Fruit fly (Drosophila melanogaster) whole organism, prepupa: Measurements from ENCODE around the gene CG5509.

Experiments
- Blimp-1 ChIP-seq: fragments of 200-800 bp; sonication (Bioruptor generic); optimal IDR thresholded peaks from 3 replicates; lab custom pipeline; 2017; ENCODE audit warnings: missing biosample characterization, missing genetic modification characterization, mild to moderate bottlenecking, moderate library complexity, missing genetic modification reagents
- CG10669 ChIP-seq: fragments of 200-800 bp; sonication (Bioruptor generic); optimal IDR thresholded peaks from 3 replicates; lab custom pipeline; 2018; ENCODE audit warnings: missing biosample characterization, mild to moderate bottlenecking, missing genetic modification characterization, moderate library complexity
- CG11294 ChIP-seq: fragments of 200-800 bp; sonication (Bioruptor generic); IDR thresholded peaks from 2 replicates; pipeline ENCODE4 v1.3.6; 2022; ENCODE audit warnings: missing biosample characterization, missing genetic modification characterization
- CG11902 ChIP-seq: fragments of 200-800 bp; sonication (Bioruptor generic); optimal IDR thresholded peaks from 3 replicates; lab custom pipeline; 2016; ENCODE audit warnings: missing biosample characterization, missing genetic modification characterization
- CG1621 ChIP-seq: fragments of 200-800 bp; sonication (Bioruptor generic); optimal IDR thresholded peaks from 3 replicates; lab custom pipeline; 2018; ENCODE audit warnings: missing biosample characterization, mild to moderate bottlenecking, missing genetic modification characterization
- CG3032 ChIP-seq: fragments of 200-800 bp; optimal IDR thresholded peaks from 2 replicates; lab custom pipeline; 2019; ENCODE audit warnings: missing biosample characterization, mild to moderate bottlenecking, missing genetic modification characterization, moderate library complexity
- CG31627 ChIP-seq: fragments of 200-800 bp; sonication (Bioruptor generic); optimal IDR thresholded peaks from 3 replicates; lab custom pipeline; 2016; ENCODE audit warnings: missing biosample characterization, missing genetic modification characterization
- CG3919 ChIP-seq: fragments of 200-800 bp; sonication (Bioruptor generic); optimal IDR thresholded peaks from 3 replicates; lab custom pipeline; 2016; ENCODE audit warnings: missing biosample characterization, missing genetic modification characterization
- CG6792 ChIP-seq: fragments of 200-800 bp; sonication (Bioruptor generic); optimal IDR thresholded peaks from 3 replicates; lab custom pipeline; 2016; ENCODE audit warnings: missing biosample characterization, missing genetic modification characterization
- CG6808 ChIP-seq: fragments of 200-800 bp; sonication (Bioruptor generic); optimal IDR thresholded peaks from 3 replicates; lab custom pipeline; 2017; ENCODE audit warnings: missing biosample characterization, missing genetic modification characterization, mild to moderate bottlenecking, moderate library complexity, missing genetic modification reagents
- CG6854 ChIP-seq: fragments of 200-800 bp; sonication (Bioruptor generic); optimal IDR thresholded peaks from 2 replicates; lab custom pipeline; 2017; ENCODE audit warnings: missing biosample characterization, mild to moderate bottlenecking, missing genetic modification characterization
- CG8319 ChIP-seq: fragments of 200-800 bp; sonication (Bioruptor generic); optimal IDR thresholded peaks from 3 replicates; lab custom pipeline; 2016; ENCODE audit warnings: missing biosample characterization, missing genetic modification characterization
- CG9139 ChIP-seq: fragments of 200-800 bp; sonication (Bioruptor generic); optimal IDR thresholded peaks from 3 replicates; lab custom pipeline; 2017; ENCODE audit warnings: missing biosample characterization, mild to moderate bottlenecking, missing genetic modification characterization
- Eip78C ChIP-seq: fragments of 200-800 bp; sonication (Bioruptor generic); peaks from one replicate; lab custom pipeline; 2016; ENCODE audit warnings: missing biosample characterization, missing genetic modification characterization
- Ets21C ChIP-seq: fragments of 200-800 bp; sonication (Bioruptor generic); optimal IDR thresholded peaks from 3 replicates; lab custom pipeline; 2016; ENCODE audit warnings: missing biosample characterization, missing genetic modification characterization
- Ets96B ChIP-seq: fragments of 200-800 bp; optimal IDR thresholded peaks from 2 replicates; lab custom pipeline; 2019; ENCODE audit warnings: missing biosample characterization, mild to moderate bottlenecking, missing genetic modification characterization, moderate library complexity
- Hr4 ChIP-seq: fragments of 200-800 bp; sonication (Bioruptor generic); optimal IDR thresholded peaks from 3 replicates; lab custom pipeline; 2016; ENCODE audit warnings: missing biosample characterization, missing genetic modification characterization
- Lpt ChIP-seq: fragments of 200-800 bp; sonication (Bioruptor generic); optimal IDR thresholded peaks from 3 replicates; lab custom pipeline; 2016; ENCODE audit warnings: missing biosample characterization, missing genetic modification characterization
- Sox14 ChIP-seq: fragments of 200-800 bp; sonication (Bioruptor generic); optimal IDR thresholded peaks from 3 replicates; lab custom pipeline; 2016; ENCODE audit warnings: missing biosample characterization, missing genetic modification characterization
- Sox15 ChIP-seq: fragments of 200-800 bp; sonication (Bioruptor generic); optimal IDR thresholded peaks from 3 replicates; lab custom pipeline; 2016; ENCODE audit warnings: missing biosample characterization, missing genetic modification characterization
- acj6 ChIP-seq: fragments of 200-800 bp; sonication (Bioruptor generic); optimal IDR thresholded peaks from 3 replicates; lab custom pipeline; 2016; ENCODE audit warnings: missing biosample characterization, missing genetic modification characterization
- dac ChIP-seq: fragments of 200-800 bp; sonication (Bioruptor generic); optimal IDR thresholded peaks from 2 replicates; lab custom pipeline; 2017; ENCODE audit warnings: missing biosample characterization, mild to moderate bottlenecking, missing genetic modification characterization
- dsx ChIP-seq: fragments of 200-800 bp; optimal IDR thresholded peaks from 3 replicates; lab custom pipeline; 2019; ENCODE audit warnings: missing biosample characterization, mild to moderate bottlenecking, missing genetic modification characterization, moderate library complexity; ENCODE audit not compliant: poor library complexity, severe bottlenecking
- eg ChIP-seq: fragments of 200-800 bp; sonication (Bioruptor generic); IDR thresholded peaks from 3 replicates; pipeline ENCODE4 v1.3.6; 2022; ENCODE audit warnings: missing biosample characterization, missing genetic modification characterization
- esn ChIP-seq: fragments of 200-800 bp; sonication (Bioruptor generic); optimal IDR thresholded peaks from 2 replicates; lab custom pipeline; 2016; ENCODE audit warnings: missing biosample characterization, mild to moderate bottlenecking, missing genetic modification characterization, moderate library complexity
- fkh ChIP-seq: fragments of 200-800 bp; sonication (Bioruptor generic); optimal IDR thresholded peaks from 3 replicates; lab custom pipeline; 2017; ENCODE audit warnings: missing biosample characterization, mild to moderate bottlenecking, missing genetic modification characterization, moderate library complexity
- salr ChIP-seq, 2 experiments: fragments of 200-800 bp; sonication (Bioruptor generic); optimal IDR thresholded peaks; 3 replicates each; lab custom pipeline; 2016 to 2018; ENCODE audit warnings: missing biosample characterization in 2 of 2, missing genetic modification characterization in 2 of 2, mild to moderate bottlenecking in 1 of 2
- spab ChIP-seq: fragments of 200-800 bp; sonication (Bioruptor generic); optimal IDR thresholded peaks from 2 replicates; lab custom pipeline; 2017; ENCODE audit warnings: missing biosample characterization, mild to moderate bottlenecking, missing genetic modification characterization, missing genetic modification reagents

CG5509 gene

dm6 chr3R:12411449-12411848, 40.8 kb upstream of the CG5509 start:
- TF ChIP-seq Lpt (GFP tag; lab: Kevin White, UChicago): no peak
- no peak for TF ChIP-seq dac (GFP tag; lab: Kevin White, UChicago)
- TF ChIP-seq CG10669 (GFP tag; lab: Kevin White, UChicago): no peak
- no peak for TF ChIP-seq CG11902
- no peak for TF ChIP-seq CG6808
- TF ChIP-seq CG3919 (GFP tag; lab: Kevin White, UChicago): no peak
- TF ChIP-seq salr (GFP tag; optimal IDR thresholded peaks at IDR 0.05; lab: Kevin White, UChicago): no peak

dm6 chr3R:12413274-12413958, 38.8 kb upstream of the CG5509 start, which contains the start of the genes Dip-C and pps:
Gene Dip-C, minus strand, starts transcription at chr3R:12413759.
Gene pps, plus strand, starts transcription at chr3R:12413828.
- TF ChIP-seq esn (GFP tag; lab: Kevin White, UChicago): peak; percentile 32
- no peak for TF ChIP-seq CG8319
- TF ChIP-seq CG6854: peak; percentile 51
- peak; percentile 63 for TF ChIP-seq Sox14
- no peak for TF ChIP-seq dsx (GFP tag; lab: Kevin White, UChicago)
- TF ChIP-seq CG10669 (GFP tag; lab: Kevin White, UChicago): no peak
- peak; percentile 10 for TF ChIP-seq CG3032
- no peak for TF ChIP-seq Sox15 (GFP tag; lab: Kevin White, UChicago)

DNA sequence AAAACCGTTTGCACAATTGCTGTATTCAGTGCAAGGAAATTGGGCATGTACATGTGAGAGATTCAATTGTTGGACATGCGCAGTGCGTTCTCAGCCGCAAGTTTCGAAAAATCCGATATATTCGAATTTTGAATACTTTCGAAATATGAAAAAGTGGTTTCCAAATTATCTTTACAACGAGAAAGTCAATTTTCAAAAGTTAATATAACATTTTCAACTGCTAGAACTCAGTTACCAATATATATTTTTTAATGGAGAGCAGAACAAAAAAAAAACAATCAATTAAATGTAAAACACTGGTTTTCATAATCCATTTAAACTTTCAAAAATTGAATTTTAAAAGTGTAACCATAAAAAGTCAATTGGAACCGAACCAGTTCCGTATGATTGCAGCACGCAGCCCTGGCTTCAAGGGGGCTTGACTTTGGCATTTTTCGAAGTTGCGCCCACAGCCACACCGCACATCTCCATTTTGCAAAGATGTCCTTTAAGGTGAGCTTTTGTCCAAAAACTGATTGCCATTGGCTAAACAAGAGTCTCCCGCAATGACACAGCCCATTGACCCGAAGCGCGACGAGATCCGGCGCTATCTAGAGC, 29.8 kb upstream of the CG5509 start, which contains the start of the genes Scgbeta and CG17202:
Gene Scgbeta, minus strand, starts transcription at position 51 of the 597 bp plus-strand sequence.
Gene CG17202, plus strand, starts transcription at position 390 of the 597 bp plus-strand sequence.
- TF ChIP-seq esn (GFP tag; lab: Kevin White, UChicago): peak; percentile 28
- no peak for TF ChIP-seq fkh (GFP tag; lab: Kevin White, UChicago)
- TF ChIP-seq CG3032: no peak
- TF ChIP-seq CG11294 (GFP tag; lab: Robert Waterston, UW): no peak
- TF ChIP-seq CG10669 (GFP tag; lab: Kevin White, UChicago): no peak
- no peak for TF ChIP-seq CG1621 (tag; lab: Kevin White, UChicago)
- TF ChIP-seq, all 60 proteins: peak for 1

DNA sequence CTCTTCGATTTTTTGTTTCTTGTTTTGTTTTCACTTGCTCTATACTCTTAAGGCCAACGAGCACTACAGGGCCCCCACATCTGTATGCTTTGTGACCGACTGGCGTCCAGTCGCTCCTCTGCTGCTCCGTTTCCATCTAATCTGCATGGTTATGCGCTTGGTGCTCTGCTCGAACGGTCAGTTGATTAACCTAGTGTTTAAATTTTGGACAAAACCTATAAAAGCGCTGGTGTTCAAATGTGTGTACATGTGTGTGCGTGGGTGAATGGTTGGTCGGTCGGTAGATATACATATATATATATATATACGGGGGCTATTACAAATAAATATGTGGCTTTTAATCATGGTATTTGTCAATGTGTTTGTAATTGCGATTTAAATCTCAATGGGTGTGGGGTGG, 28.3 kb upstream of the CG5509 start:
- no peak for TF ChIP-seq Ets96B
- TF ChIP-seq CG8319: no peak
- TF ChIP-seq Ets21C (GFP tag; lab: Kevin White, UChicago): no peak
- no peak for TF ChIP-seq acj6 (GFP tag; lab: Kevin White, UChicago)
- no peak for TF ChIP-seq CG31627 (GFP tag; lab: Kevin White, UChicago)
- no peak for TF ChIP-seq spab
- TF ChIP-seq eg (GFP tag; lab: Robert Waterston, UW): no peak

dm6 chr3R:12425510-12426309, 26.6 kb upstream of the CG5509 start, which contains the start of gene Pp1-87B:
Gene Pp1-87B, minus strand, starts transcription at chr3R:12425917.
- TF ChIP-seq esn (GFP tag; lab: Kevin White, UChicago) (peak; percentile 17), CG6792 (no peak), Eip78C (GFP tag; lab: Kevin White, UChicago) (peak; percentile 69), CG1621 (tag; lab: Kevin White, UChicago) (peak; percentile 20), dac (GFP tag; lab: Kevin White, UChicago) (no peak), CG31627 (GFP tag; lab: Kevin White, UChicago) (peak; percentile 29), CG3032 (peak; percentile 5), Hr4 (no peak)

DNA sequence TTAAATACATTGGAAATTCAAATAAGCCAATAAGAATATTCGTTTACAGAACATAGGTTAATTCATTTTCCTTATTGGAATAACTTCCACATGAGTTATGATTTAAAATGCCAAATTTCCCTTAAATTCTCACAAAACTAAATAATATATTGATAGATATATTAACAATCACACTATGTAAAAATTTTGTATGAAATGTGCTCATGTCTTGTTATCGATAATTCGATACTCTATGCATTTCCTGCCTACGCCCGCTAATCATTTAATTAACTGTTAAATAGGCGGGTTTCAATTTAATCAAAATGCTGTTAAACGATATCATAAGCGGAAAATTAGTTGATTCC, 26.0 kb upstream of the CG5509 start, which contains the start of gene NANS:
Gene NANS, plus strand, starts transcription at position 269 of the 344 bp plus-strand sequence.
- TF ChIP-seq CG6854: peak; percentile 17
- TF ChIP-seq Blimp-1 (GFP tag; lab: Kevin White, UChicago): no peak
- TF ChIP-seq CG9139 (GFP tag; lab: Kevin White, UChicago): no peak
